Fruit fly (Drosophila melanogaster): ENCODE measurements around the gene CG18088.

The CG18088 gene

dm6 chr2L:8967235-8967634 lies at the start of gene CG18088:
CG18088 (plus strand) TSS chr2L:8967535.
- TF ChIP-seq Deaf1 (tag; optimal IDR thresholded peaks at IDR 0.05) (peak; percentile 45), fd64A (GFP tag; optimal IDR thresholded peaks at IDR 0.05) (no peak)

- TF ChIP-seq CG7987 (GFP tag; optimal IDR thresholded peaks at IDR 0.05), result no peak
- TF ChIP-seq dm (GFP tag; optimal IDR thresholded peaks at IDR 0.05), result no peak
- no peak for TF ChIP-seq Oaz (GFP tag; IDR thresholded peaks at IDR 0.05)
- TF ChIP-seq nom (GFP tag; optimal IDR thresholded peaks at IDR 0.05), result peak; percentile 7
- TF ChIP-seq Drgx (GFP tag; IDR thresholded peaks at IDR 0.05), result peak; percentile 44; the same call in 1 of the 2 replicates
- TF ChIP-seq Taf1 (GFP tag; IDR thresholded peaks at IDR 0.05), result no peak
- no peak for TF ChIP-seq esg (GFP tag; conservative IDR thresholded peaks at IDR 0.05)
- no peak for TF ChIP-seq bowl (GFP tag; IDR thresholded peaks at IDR 0.05)
- no peak for TF ChIP-seq Dad (GFP tag; optimal IDR thresholded peaks at IDR 0.05)
- peak; percentile 21 for TF ChIP-seq sens (GFP tag)
- peak in 1 of 2 experiments; percentile 29 for TF ChIP-seq bsh (GFP tag; optimal IDR thresholded peaks at IDR 0.05)
- no peak for TF ChIP-seq ara (GFP tag; IDR thresholded peaks at IDR 0.05)
- TF ChIP-seq Xrp1 (GFP tag; IDR thresholded peaks at IDR 0.05), result no peak
- TF ChIP-seq Vsx1 (GFP tag; optimal IDR thresholded peaks at IDR 0.05), result no peak
- no peak for TF ChIP-seq CG11093 (GFP tag; IDR thresholded peaks at IDR 0.05)
Measured at dm6 chr2L:8919638-8920037, 47.7 kb upstream of the CG18088 start.

- TF ChIP-seq zen2 (GFP tag; IDR thresholded peaks at IDR 0.05; ENCODE audit: partially characterized antibody), result no peak
- peak; percentile 19 for TF ChIP-seq fd96Cb (tag; optimal IDR thresholded peaks at IDR 0.05)
- no peak for TF ChIP-seq CG30403 (GFP tag; optimal IDR thresholded peaks at IDR 0.05)
- TF ChIP-seq Lim3 (GFP tag; IDR thresholded peaks at IDR 0.05), result no peak
- peak; percentile 12 for TF ChIP-seq lab (GFP tag; optimal IDR thresholded peaks at IDR 0.05)
- no peak for TF ChIP-seq CG6683 (GFP tag; optimal IDR thresholded peaks at IDR 0.05)
- 0 out of 2 replicates have a peak, but pooled peaks have one; percentile 37 for TF ChIP-seq vvl (GFP tag; IDR thresholded peaks at IDR 0.05)
- TF ChIP-seq ttk (GFP tag; IDR thresholded peaks at IDR 0.05), result no peak
- peak; percentile 45 for TF ChIP-seq unpg (GFP tag; optimal IDR thresholded peaks at IDR 0.05)
- no peak for TF ChIP-seq crp (GFP tag; optimal IDR thresholded peaks at IDR 0.05)
- no peak for TF ChIP-seq slp2 (GFP tag; optimal IDR thresholded peaks at IDR 0.05)
- TF ChIP-seq org-1 (GFP tag; optimal IDR thresholded peaks at IDR 0.05), result no peak
- no peak for TF ChIP-seq Hr78 (GFP tag; optimal IDR thresholded peaks at IDR 0.05)
- TF ChIP-seq emc (GFP tag; optimal IDR thresholded peaks at IDR 0.05), result no peak
- no peak for TF ChIP-seq Dip3 (GFP tag; optimal IDR thresholded peaks at IDR 0.05)
- no peak for TF ChIP-seq Lpt (GFP tag; optimal IDR thresholded peaks at IDR 0.05)
- no peak for TF ChIP-seq CG13123 (GFP tag; optimal IDR thresholded peaks at IDR 0.05)
- no peak for TF ChIP-seq Dad (GFP tag; optimal IDR thresholded peaks at IDR 0.05)
- no peak for TF ChIP-seq da (GFP tag; optimal IDR thresholded peaks at IDR 0.05)
- TF ChIP-seq fd64A (GFP tag; optimal IDR thresholded peaks at IDR 0.05), result no peak
- TF ChIP-seq CG43689 (GFP tag; IDR thresholded peaks at IDR 0.05), result no peak
- TF ChIP-seq ci (GFP tag; IDR thresholded peaks at IDR 0.05), result 0 out of 3 replicates have a peak, but pooled peaks have one; percentile 24
- TF ChIP-seq tap (tag; optimal IDR thresholded peaks at IDR 0.05), result peak; percentile 41
- no peak for TF ChIP-seq gfzf (GFP tag; optimal IDR thresholded peaks at IDR 0.05)
- TF ChIP-seq gro (GFP tag; optimal IDR thresholded peaks at IDR 0.05), result no peak
- TF ChIP-seq sc (optimal IDR thresholded peaks at IDR 0.05), result no peak
- TF ChIP-seq sc (GFP tag; optimal IDR thresholded peaks at IDR 0.05), result no peak
- TF ChIP-seq HLHmδ (GFP tag; optimal IDR thresholded peaks at IDR 0.05), result no peak
- no peak for TF ChIP-seq B-H2 (GFP tag; optimal IDR thresholded peaks at IDR 0.05)
- TF ChIP-seq CG2129 (GFP tag; IDR thresholded peaks at IDR 0.05; ENCODE audit: partially characterized antibody), result no peak
- TF ChIP-seq sens (GFP tag), result peak; percentile 83
- TF ChIP-seq Neu2 (GFP tag; optimal IDR thresholded peaks at IDR 0.05; ENCODE audit: borderline replicate concordance), result no peak
- peak; percentile 52; the same call in 1 of the 2 replicates for TF ChIP-seq CG31441 (GFP tag; IDR thresholded peaks at IDR 0.05)
- no peak for TF ChIP-seq CG14050 (GFP tag; IDR thresholded peaks at IDR 0.05)
- no peak for TF ChIP-seq gcm2 (GFP tag; optimal IDR thresholded peaks at IDR 0.05)
Measured at dm6 chr2L:8920294-8920693, 47.0 kb upstream of the CG18088 start.

Data from whole organism, embryonic.